Fruit fly (Drosophila melanogaster) whole organism, wandering third instar larva: ENCODE results near the gene CG10175.

Experiments used
- Hnf4 ChIP-seq: fragments of 200-800 bp; sonication (Bioruptor generic); optimal IDR thresholded peaks from 2 replicates; lab custom pipeline; 2016; ENCODE audit warnings: missing biosample characterization, mild to moderate bottlenecking, missing genetic modification characterization
- brk ChIP-seq: fragments of 200-800 bp; sonication (Bioruptor generic); optimal IDR thresholded peaks from 2 replicates; lab custom pipeline; 2016; ENCODE audit warnings: missing biosample characterization, mild to moderate bottlenecking, missing genetic modification characterization
- psq ChIP-seq: fragments of 200-800 bp; sonication (Bioruptor generic); optimal IDR thresholded peaks from 3 replicates; lab custom pipeline; 2017; ENCODE audit warnings: missing biosample characterization, mild to moderate bottlenecking, missing genetic modification characterization, moderate library complexity
- rgr ChIP-seq: fragments of 200-800 bp; sonication (Bioruptor generic); optimal IDR thresholded peaks from 3 replicates; lab custom pipeline; 2016; ENCODE audit warnings: missing biosample characterization, mild to moderate bottlenecking, missing genetic modification characterization

DNA sequence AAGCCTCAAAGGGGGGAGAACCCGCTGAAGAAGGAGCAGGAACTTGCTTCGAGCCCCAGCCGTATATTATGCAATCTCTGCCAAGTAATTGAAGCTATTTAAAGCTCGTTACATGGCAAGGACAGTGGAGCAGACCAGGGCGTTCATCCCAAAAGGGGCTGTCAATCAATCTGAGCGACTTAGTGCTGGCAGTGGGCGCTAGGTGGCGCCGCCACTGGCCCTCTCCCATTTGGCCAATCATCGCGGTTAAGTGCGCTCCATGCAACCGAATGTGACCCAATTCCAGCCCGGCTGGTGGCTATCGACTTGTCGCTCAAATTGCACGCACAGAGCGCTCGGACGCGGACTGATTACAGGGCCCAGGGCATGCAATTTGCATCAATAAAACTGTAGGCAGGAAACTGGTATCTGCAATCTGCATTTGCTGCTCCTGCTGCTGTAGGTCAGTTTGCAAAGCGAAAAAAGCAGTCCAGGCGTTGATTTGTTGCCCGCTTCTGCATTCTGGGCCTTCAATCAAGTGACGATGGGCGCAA lies 21.3 kb downstream of the CG10175 start:
- TF ChIP-seq psq (GFP tag; lab: Kevin White, UChicago) (no peak), Hnf4 (GFP tag; lab: Kevin White, UChicago) (no peak), brk (GFP tag; lab: Kevin White, UChicago) (no peak), rgr (GFP tag; lab: Kevin White, UChicago) (no peak)
